ENCODE assay signal across 7 worm cellular contexts in the genomic region with DNA sequence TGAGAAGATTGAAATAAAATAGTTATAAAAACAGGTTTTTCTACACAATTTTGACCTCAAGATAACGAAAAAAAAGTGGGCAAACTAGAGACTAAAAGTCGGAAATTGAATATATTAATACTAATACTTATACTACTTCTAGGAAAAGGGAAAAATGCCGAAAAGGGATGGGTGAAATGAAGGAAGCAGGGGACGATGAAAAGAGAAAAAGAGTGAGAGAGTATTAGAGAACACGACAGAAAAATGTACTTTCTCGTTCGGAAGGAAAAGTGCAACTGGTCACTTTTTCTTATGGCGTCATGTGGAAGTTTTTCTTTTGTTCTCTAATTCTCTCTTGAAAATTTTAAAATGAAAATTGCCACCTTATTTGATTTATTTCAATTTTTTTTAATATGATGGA.
TF ChIP-seq lines count a peak whose summit lies in the region.

No protein-coding gene starts in this region.

TF ChIP-seq in whole organism, L1 larva, 84 proteins besides CTCF, POLR2A, EP300 and RAD21 (continues in another document):
- TF ChIP-seq xbp-1 (tag; optimal IDR thresholded peaks at IDR 0.05; lab: Kevin White, UChicago) (peak; percentile 18), efl-1 (optimal IDR thresholded peaks at IDR 0.05; lab: Kevin White, UChicago) (peak; percentile 24 to 28), efl-1 (GFP tag; optimal IDR thresholded peaks at IDR 0.05 in 1 of 2; lab: Kevin White, UChicago) (peak; percentile 27 to 89), dsc-1 (tag; optimal IDR thresholded peaks at IDR 0.05; lab: Kevin White, UChicago) (peak; percentile 47), lin-35 (GFP tag; optimal IDR thresholded peaks at IDR 0.05; lab: Kevin White, UChicago) (peak; percentile 40 to 46), nhr-19 (GFP tag; conservative IDR thresholded peaks at IDR 0.05; lab: Robert Waterston, UW) (peak; percentile 36; the same call in 1 of the 2 replicates), nhr-90 (tag; optimal IDR thresholded peaks at IDR 0.05; lab: Kevin White, UChicago; ENCODE audit: poor library complexity) (peak; percentile 68), pax-3 (tag; optimal IDR thresholded peaks at IDR 0.05; lab: Kevin White, UChicago) (no peak), unc-30 (tag; optimal IDR thresholded peaks at IDR 0.05; lab: Kevin White, UChicago) (no peak), sox-4 (tag; optimal IDR thresholded peaks at IDR 0.05; lab: Kevin White, UChicago) (peak; percentile 3), vab-15 (tag; optimal IDR thresholded peaks at IDR 0.05; lab: Kevin White, UChicago) (no peak), jun-1 (tag; optimal IDR thresholded peaks at IDR 0.05; lab: Kevin White, UChicago) (peak; percentile 32)

TF ChIP-seq in whole organism, L2 larva, 48 proteins besides CTCF, POLR2A, EP300 and RAD21 (continues in another document):
- no peak for TF ChIP-seq ztf-11 (tag; optimal IDR thresholded peaks at IDR 0.05; lab: Kevin White, UChicago)
- TF ChIP-seq nhr-237 (tag; optimal IDR thresholded peaks at IDR 0.05; lab: Kevin White, UChicago), result no peak
- peak; percentile 97 for TF ChIP-seq sem-4 (tag; optimal IDR thresholded peaks at IDR 0.05; lab: Kevin White, UChicago)
- TF ChIP-seq egl-27 (tag; optimal IDR thresholded peaks at IDR 0.05; lab: Kevin White, UChicago), result peak; percentile 88
- TF ChIP-seq gmeb-1 (tag; optimal IDR thresholded peaks at IDR 0.05; lab: Kevin White, UChicago), result peak; percentile 2
- TF ChIP-seq unc-62 (GFP tag; optimal IDR thresholded peaks at IDR 0.05; lab: Kevin White, UChicago), result no peak
- TF ChIP-seq lin-13 (GFP tag; optimal IDR thresholded peaks at IDR 0.05; lab: Kevin White, UChicago), result peak; percentile 69
- peak; percentile 79 for TF ChIP-seq unc-55 (GFP tag; optimal IDR thresholded peaks at IDR 0.05; lab: Kevin White, UChicago)
- TF ChIP-seq mdl-1 (tag; optimal IDR thresholded peaks at IDR 0.05; lab: Kevin White, UChicago), result peak; percentile 40 to 83
- TF ChIP-seq alr-1 (tag; optimal IDR thresholded peaks at IDR 0.05; lab: Kevin White, UChicago), result no peak
- TF ChIP-seq ama-1 (optimal IDR thresholded peaks at IDR 0.05; lab: Kevin White, UChicago), result no peak
- peak; percentile 13 for TF ChIP-seq ztf-4 (tag; optimal IDR thresholded peaks at IDR 0.05; lab: Kevin White, UChicago)
- peak; percentile 38 for TF ChIP-seq mab-5 (tag; optimal IDR thresholded peaks at IDR 0.05; lab: Kevin White, UChicago)

TF ChIP-seq in whole organism, L3 larva, 47 proteins besides CTCF, POLR2A, EP300 and RAD21 (continues in another document):
- peak; percentile 13 for TF ChIP-seq nhr-76 (tag; optimal IDR thresholded peaks at IDR 0.05; lab: Kevin White, UChicago)
- TF ChIP-seq fkh-2 (tag; optimal IDR thresholded peaks at IDR 0.05; lab: Kevin White, UChicago), result no peak
- peak; percentile 93 for TF ChIP-seq nhr-23 (tag; optimal IDR thresholded peaks at IDR 0.05; lab: Kevin White, UChicago)
- peak; percentile 10 for TF ChIP-seq ceh-82 (tag; optimal IDR thresholded peaks at IDR 0.05; lab: Kevin White, UChicago)
- TF ChIP-seq fos-1 (tag; optimal IDR thresholded peaks at IDR 0.05; lab: Kevin White, UChicago), result peak; percentile 31
- TF ChIP-seq nhr-28 (tag; optimal IDR thresholded peaks at IDR 0.05; lab: Kevin White, UChicago), result no peak
- peak in 1 of 3 experiments; percentile 9 for TF ChIP-seq elt-3 (tag; optimal IDR thresholded peaks at IDR 0.05; lab: Kevin White, UChicago)
- TF ChIP-seq elt-2 (tag; optimal IDR thresholded peaks at IDR 0.05; lab: Kevin White, UChicago), result peak; percentile 51
- TF ChIP-seq ama-1 (optimal IDR thresholded peaks at IDR 0.05; lab: Kevin White, UChicago), result no peak
- TF ChIP-seq snpc-4 (tag; optimal IDR thresholded peaks at IDR 0.05; lab: Kevin White, UChicago), result peak; percentile 54
- peak; percentile 17 for TF ChIP-seq nhr-77 (tag; optimal IDR thresholded peaks at IDR 0.05; lab: Kevin White, UChicago)
- TF ChIP-seq nhr-11 (tag; optimal IDR thresholded peaks at IDR 0.05; lab: Kevin White, UChicago), result no peak
- TF ChIP-seq nhr-25 (tag; optimal IDR thresholded peaks at IDR 0.05; lab: Kevin White, UChicago), result peak; percentile 60

TF ChIP-seq in whole organism, L4 larva, 104 proteins besides CTCF, POLR2A, EP300 and RAD21 (continues in another document):
- peak; percentile 78 for TF ChIP-seq nhr-25 (tag; optimal IDR thresholded peaks at IDR 0.05; lab: Kevin White, UChicago; ENCODE audit: borderline replicate concordance, insufficient read depth)
- TF ChIP-seq rbr-2 (tag; optimal IDR thresholded peaks at IDR 0.05; lab: Kevin White, UChicago), result peak; percentile 49
- TF ChIP-seq zip-11 (GFP tag; IDR thresholded peaks at IDR 0.05; lab: Robert Waterston, UW), result no peak
- TF ChIP-seq madf-5 (GFP tag; IDR thresholded peaks at IDR 0.05; lab: Robert Waterston, UW), result no peak
- TF ChIP-seq set-16 (GFP tag; IDR thresholded peaks at IDR 0.05; lab: Robert Waterston, UW), result no peak
- no peak for TF ChIP-seq cey-2 (tag; optimal IDR thresholded peaks at IDR 0.05; lab: Kevin White, UChicago; ENCODE audit: borderline replicate concordance, insufficient read depth)
- peak; percentile 40 to 82 for TF ChIP-seq lsy-2 (tag; optimal IDR thresholded peaks at IDR 0.05; lab: Kevin White, UChicago)
- TF ChIP-seq daf-16 (GFP tag; optimal IDR thresholded peaks at IDR 0.05; lab: Kevin White, UChicago), result no peak
- peak; percentile 48 for TF ChIP-seq daf-16 (tag; optimal IDR thresholded peaks at IDR 0.05; lab: Kevin White, UChicago)
- TF ChIP-seq tag-97 (GFP tag; IDR thresholded peaks at IDR 0.05; lab: Robert Waterston, UW), result no peak
- TF ChIP-seq daf-19 (GFP tag; conservative IDR thresholded peaks at IDR 0.05; lab: Robert Waterston, UW), result no peak
- no peak for TF ChIP-seq fos-1 (tag; optimal IDR thresholded peaks at IDR 0.05; lab: Kevin White, UChicago)

TF ChIP-seq in whole organism, late embryonic, 69 proteins besides CTCF, POLR2A, EP300 and RAD21:
- no peak for TF ChIP-seq hlh-13 (GFP tag; optimal IDR thresholded peaks at IDR 0.05; lab: Kevin White, UChicago)
- no peak for TF ChIP-seq ttx-3 (tag; optimal IDR thresholded peaks at IDR 0.05; lab: Kevin White, UChicago)
- no peak for TF ChIP-seq pax-1 (tag; optimal IDR thresholded peaks at IDR 0.05; lab: Kevin White, UChicago)
- TF ChIP-seq unc-42 (tag; optimal IDR thresholded peaks at IDR 0.05; lab: Kevin White, UChicago), result peak; percentile 22
- no peak for TF ChIP-seq pha-4 (tag; optimal IDR thresholded peaks at IDR 0.05; lab: Kevin White, UChicago)

TF ChIP-seq in whole organism, mixed stage, embryonic, 35 proteins besides CTCF, POLR2A, EP300 and RAD21:
- TF ChIP-seq ces-1 (GFP tag; optimal IDR thresholded peaks at IDR 0.05; lab: Kevin White, UChicago), result peak; percentile 69
- no peak for TF ChIP-seq cnd-1 (tag; optimal IDR thresholded peaks at IDR 0.05; lab: Kevin White, UChicago)

TF ChIP-seq in whole organism, young adult, 124 proteins besides CTCF, POLR2A, EP300 and RAD21:
- no peak for TF ChIP-seq bed-2 (GFP tag; IDR thresholded peaks at IDR 0.05; lab: Robert Waterston, UW)
- no peak for TF ChIP-seq nfyb-1 (GFP tag; IDR thresholded peaks at IDR 0.05; lab: Robert Waterston, UW)
- TF ChIP-seq repo-1 (tag; optimal IDR thresholded peaks at IDR 0.05; lab: Kevin White, UChicago), result no peak
- TF ChIP-seq hmg-1.2 (GFP tag; IDR thresholded peaks at IDR 0.05; lab: Robert Waterston, UW), result peak; percentile 27; the same call in 1 of the 2 replicates
- no peak for TF ChIP-seq unc-130 (GFP tag; optimal IDR thresholded peaks at IDR 0.05; lab: Kevin White, UChicago)
- peak; percentile 0 for TF ChIP-seq ztf-26 (tag; optimal IDR thresholded peaks at IDR 0.05; lab: Kevin White, UChicago)
- TF ChIP-seq let-526 (GFP tag; IDR thresholded peaks at IDR 0.05; lab: Robert Waterston, UW), result no peak
- no peak for TF ChIP-seq aptf-3 (GFP tag; IDR thresholded peaks at IDR 0.05; lab: Robert Waterston, UW)
- no peak for TF ChIP-seq ztf-25 (GFP tag; IDR thresholded peaks at IDR 0.05; lab: Robert Waterston, UW)
- no peak for TF ChIP-seq B0035.1 (tag; optimal IDR thresholded peaks at IDR 0.05; lab: Kevin White, UChicago)
- no peak for TF ChIP-seq bed-1 (GFP tag; IDR thresholded peaks at IDR 0.05; lab: Robert Waterston, UW)
- TF ChIP-seq hmg-20 (GFP tag; IDR thresholded peaks at IDR 0.05; lab: Robert Waterston, UW), result no peak
- TF ChIP-seq nhr-80 (tag; optimal IDR thresholded peaks at IDR 0.05; lab: Kevin White, UChicago), result peak; percentile 27
- TF ChIP-seq ceh-27 (GFP tag; optimal IDR thresholded peaks at IDR 0.05; lab: Kevin White, UChicago), result no peak
- no peak for TF ChIP-seq nhr-90 (tag; optimal IDR thresholded peaks at IDR 0.05; lab: Kevin White, UChicago)
- TF ChIP-seq nfya-2 (GFP tag; IDR thresholded peaks at IDR 0.05; lab: Robert Waterston, UW), result no peak
- TF ChIP-seq aptf-2 (GFP tag; conservative IDR thresholded peaks at IDR 0.05; lab: Robert Waterston, UW), result no peak
- no peak for TF ChIP-seq pha-4 (tag; optimal IDR thresholded peaks at IDR 0.05; lab: Kevin White, UChicago)
- no peak for TF ChIP-seq ets-4 (GFP tag; optimal IDR thresholded peaks at IDR 0.05; lab: Kevin White, UChicago)
- TF ChIP-seq ceh-79 (tag; optimal IDR thresholded peaks at IDR 0.05; lab: Kevin White, UChicago), result no peak
- TF ChIP-seq ztf-22 (GFP tag; optimal IDR thresholded peaks at IDR 0.05; lab: Kevin White, UChicago), result no peak
- no peak for TF ChIP-seq B0336.3 (GFP tag; IDR thresholded peaks at IDR 0.05; lab: Robert Waterston, UW)
- TF ChIP-seq somi-1 (GFP tag; optimal IDR thresholded peaks at IDR 0.05; lab: Kevin White, UChicago), result peak; percentile 51
- TF ChIP-seq cebp-1 (GFP tag; IDR thresholded peaks at IDR 0.05; lab: Robert Waterston, UW), result no peak
- TF ChIP-seq cebp-1 (tag; optimal IDR thresholded peaks at IDR 0.05; lab: Kevin White, UChicago), result peak; percentile 21
- TF ChIP-seq Y53F4B.3 (GFP tag; IDR thresholded peaks at IDR 0.05; lab: Robert Waterston, UW), result no peak
- peak; percentile 70 for TF ChIP-seq lin-40 (tag; optimal IDR thresholded peaks at IDR 0.05; lab: Kevin White, UChicago)
- no peak for TF ChIP-seq nhr-179 (tag; optimal IDR thresholded peaks at IDR 0.05; lab: Kevin White, UChicago)
- no peak for TF ChIP-seq hlh-12 (tag; optimal IDR thresholded peaks at IDR 0.05; lab: Kevin White, UChicago)
